Fruit fly (Drosophila melanogaster) whole organism, embryonic: ENCODE measurements around the gene CG42553.

Source experiments
- Asciz ChIP-seq: fragments of 200-800 bp; sonication (Bioruptor generic); optimal IDR thresholded peaks from 2 replicates; lab custom pipeline; 2017; ENCODE audit warnings: missing biosample characterization, mild to moderate bottlenecking, missing genetic modification characterization, missing genetic modification reagents
- Atf3 ChIP-seq: fragments of 200-800 bp; sonication (Bioruptor generic); optimal IDR thresholded peaks from 3 replicates; lab custom pipeline; 2016; ENCODE audit warnings: missing biosample characterization, missing genetic modification characterization
- CG10431 ChIP-seq: fragments of 200-800 bp; sonication (Bioruptor generic); optimal IDR thresholded peaks from 3 replicates; lab custom pipeline; 2018; ENCODE audit warnings: missing biosample characterization, mild to moderate bottlenecking, missing genetic modification characterization
- CG10543 ChIP-seq: fragments of 200-800 bp; sonication (Bioruptor generic); optimal IDR thresholded peaks from 3 replicates; lab custom pipeline; 2017; ENCODE audit warnings: missing biosample characterization, mild to moderate bottlenecking, missing genetic modification characterization, moderate library complexity
- CG11085 ChIP-seq: fragments of 200-800 bp; sonication (Bioruptor generic); IDR thresholded peaks from 2 replicates; pipeline ENCODE4 v1.3.6; 2022; ENCODE audit warnings: missing biosample characterization, missing genetic modification characterization
- CG15514 ChIP-seq: fragments of 200-800 bp; sonication (Bioruptor generic); optimal IDR thresholded peaks from 3 replicates; lab custom pipeline; 2017; ENCODE audit warnings: missing biosample characterization, missing genetic modification characterization, mild to moderate bottlenecking, moderate library complexity, missing genetic modification reagents
- CG16815 ChIP-seq: fragments of 200-800 bp; sonication (Bioruptor generic); optimal IDR thresholded peaks from 3 replicates; lab custom pipeline; 2017; ENCODE audit warnings: missing biosample characterization, mild to moderate bottlenecking, missing genetic modification characterization
- CG17829 ChIP-seq: fragments of 200-800 bp; optimal IDR thresholded peaks from 2 replicates; lab custom pipeline; 2019; ENCODE audit warnings: missing biosample characterization, mild to moderate bottlenecking, missing genetic modification characterization, moderate library complexity
- CG34422 ChIP-seq: fragments of 200-800 bp; sonication (Bioruptor generic); IDR thresholded peaks from 3 replicates; pipeline ENCODE4 v1.3.6; 2022; ENCODE audit warnings: missing biosample characterization, missing genetic modification characterization
- CG42726 ChIP-seq: fragments of 200-800 bp; sonication (Bioruptor generic); IDR thresholded peaks from 2 replicates; pipeline ENCODE4 v1.3.6; 2022; ENCODE audit warnings: missing biosample characterization, missing genetic modification characterization; ENCODE audit not compliant: partially characterized antibody
- CG7987 ChIP-seq: fragments of 200-800 bp; sonication (Bioruptor generic); optimal IDR thresholded peaks from 2 replicates; lab custom pipeline; 2018; ENCODE audit warnings: missing biosample characterization, mild to moderate bottlenecking, missing genetic modification characterization, moderate library complexity
- CG9876 ChIP-seq: fragments of 200-800 bp; sonication (Bioruptor generic); optimal IDR thresholded peaks from 2 replicates; lab custom pipeline; 2016; ENCODE audit warnings: missing biosample characterization, missing genetic modification characterization
- Chrac-16 ChIP-seq: fragments of 200-800 bp; sonication (Bioruptor generic); optimal IDR thresholded peaks from 3 replicates; lab custom pipeline; 2016; ENCODE audit warnings: missing biosample characterization, missing genetic modification characterization
- D19A ChIP-seq: fragments of 200-800 bp; optimal IDR thresholded peaks from 3 replicates; lab custom pipeline; 2019; ENCODE audit warnings: missing biosample characterization, mild to moderate bottlenecking, missing genetic modification characterization, moderate library complexity
- Dp ChIP-seq: fragments of 200-800 bp; sonication (Bioruptor generic); optimal IDR thresholded peaks from 2 replicates; lab custom pipeline; 2018; ENCODE audit warnings: missing biosample characterization, mild to moderate bottlenecking, missing genetic modification characterization, moderate library complexity
- Ets65A ChIP-seq: fragments of 200-800 bp; sonication (Bioruptor generic); peaks from one replicate; lab custom pipeline; 2016; ENCODE audit warnings: missing biosample characterization, missing genetic modification characterization
- HLH3B ChIP-seq: fragments of 200-800 bp; sonication (Bioruptor generic); IDR thresholded peaks from 2 replicates; pipeline ENCODE4 v1.3.6; 2022; ENCODE audit warnings: missing biosample characterization, missing genetic modification characterization
- Hr39 ChIP-seq: fragments of >200 bp; optimal IDR thresholded peaks from 2 replicates; lab custom pipeline; 2017
- Kr ChIP-seq: fragments of 200-800 bp; sonication (Bioruptor generic); optimal IDR thresholded peaks from 2 replicates; lab custom pipeline; 2017; ENCODE audit warnings: missing biosample characterization, mild to moderate bottlenecking, missing genetic modification characterization
- Med ChIP-seq: fragments of 200-800 bp; sonication (Bioruptor generic); peaks from one replicate; lab custom pipeline; 2016; ENCODE audit warnings: missing biosample characterization, missing genetic modification characterization, mild to moderate bottlenecking, inconsistent platforms, moderate library complexity
- Opbp ChIP-seq: fragments of 200-800 bp; sonication (Bioruptor generic); IDR thresholded peaks from 3 replicates; pipeline ENCODE4 v1.3.6; 2022; ENCODE audit warnings: missing biosample characterization, missing genetic modification characterization; ENCODE audit not compliant: partially characterized antibody
- Pdp1 ChIP-seq, 2 experiments: fragments of 200-800 bp; sonication (Bioruptor generic); optimal IDR thresholded peaks; 3 replicates each; lab custom pipeline; 2016; ENCODE audit warnings: missing biosample characterization in 2 of 2, missing genetic modification characterization in 2 of 2, mild to moderate bottlenecking in 1 of 2, moderate library complexity in 1 of 2
- Ptx1 ChIP-seq: fragments of 200-800 bp; sonication (Bioruptor generic); IDR thresholded peaks from 2 replicates; pipeline ENCODE4 v1.3.6; 2022; ENCODE audit warnings: missing biosample characterization, missing genetic modification characterization
- Ssrp ChIP-seq: fragments of 200-800 bp; sonication (Bioruptor generic); optimal IDR thresholded peaks from 2 replicates; lab custom pipeline; 2018; ENCODE audit warnings: missing biosample characterization, mild to moderate bottlenecking, missing genetic modification characterization, moderate library complexity
- aop ChIP-seq: fragments of 200-800 bp; sonication (Bioruptor generic); IDR thresholded peaks from 2 replicates; pipeline ENCODE4 v1.3.6; 2022; ENCODE audit warnings: missing biosample characterization, missing genetic modification characterization
- chif ChIP-seq, 2 experiments: fragments of 200-800 bp; sonication (Bioruptor generic); optimal IDR thresholded peaks; 3 replicates each; lab custom pipeline; 2016; ENCODE audit warnings: missing biosample characterization in 2 of 2, missing genetic modification characterization in 2 of 2
- crc ChIP-seq: fragments of 200-800 bp; sonication (Bioruptor generic); optimal IDR thresholded peaks from 2 replicates; lab custom pipeline; 2016; ENCODE audit warnings: missing biosample characterization, missing genetic modification characterization
- ftz-f1 ChIP-seq: fragments of 200-800 bp; sonication (Bioruptor generic); optimal IDR thresholded peaks from 2 replicates; lab custom pipeline; 2016; ENCODE audit warnings: missing biosample characterization, missing genetic modification characterization
- gfzf ChIP-seq: fragments of 200-800 bp; sonication (Bioruptor generic); optimal IDR thresholded peaks from 2 replicates; lab custom pipeline; 2016; ENCODE audit warnings: missing biosample characterization, mild to moderate bottlenecking, missing genetic modification characterization, moderate library complexity
- ham ChIP-seq: fragments of 200-800 bp; sonication (Bioruptor generic); IDR thresholded peaks from 2 replicates; pipeline ENCODE4 v1.3.6; 2022; ENCODE audit warnings: missing biosample characterization, missing genetic modification characterization
- lab ChIP-seq: fragments of 200-800 bp; sonication (Bioruptor generic); optimal IDR thresholded peaks from 3 replicates; lab custom pipeline; 2017; ENCODE audit warnings: missing biosample characterization, missing genetic modification characterization, mild to moderate bottlenecking, moderate library complexity, missing genetic modification reagents
- mld ChIP-seq: fragments of 200-800 bp; sonication (Bioruptor generic); IDR thresholded peaks from 3 replicates; pipeline ENCODE4 v1.3.6; 2022; ENCODE audit warnings: missing biosample characterization, missing genetic modification characterization; ENCODE audit not compliant: partially characterized antibody
- nom ChIP-seq: fragments of 200-800 bp; sonication (Bioruptor generic); optimal IDR thresholded peaks from 2 replicates; lab custom pipeline; 2017; ENCODE audit warnings: missing biosample characterization, missing genetic modification characterization, mild to moderate bottlenecking, moderate library complexity, missing genetic modification reagents
- onecut ChIP-seq: fragments of 200-800 bp; sonication (Bioruptor generic); IDR thresholded peaks from 2 replicates; pipeline ENCODE4 v1.3.6; 2022; ENCODE audit warnings: missing biosample characterization, missing genetic modification characterization
- org-1 ChIP-seq: fragments of 200-800 bp; sonication (Bioruptor generic); optimal IDR thresholded peaks from 2 replicates; lab custom pipeline; 2017; ENCODE audit warnings: missing biosample characterization, missing genetic modification characterization
- pita ChIP-seq: fragments of 200-800 bp; sonication (Bioruptor generic); optimal IDR thresholded peaks from 2 replicates; lab custom pipeline; 2017; ENCODE audit warnings: missing biosample characterization, mild to moderate bottlenecking, missing genetic modification characterization
- ranshi ChIP-seq: fragments of 200-800 bp; sonication (Bioruptor generic); IDR thresholded peaks from 2 replicates; pipeline ENCODE4 v1.3.6; 2022; ENCODE audit warnings: missing biosample characterization, missing genetic modification characterization
- sens ChIP-seq: fragments of 200-800 bp; sonication (Bioruptor generic); peaks from one replicate; lab custom pipeline; 2016; ENCODE audit warnings: missing biosample characterization, missing genetic modification characterization
- sima ChIP-seq: fragments of 200-800 bp; sonication (Bioruptor generic); optimal IDR thresholded peaks from 2 replicates; lab custom pipeline; 2016; ENCODE audit warnings: missing biosample characterization, missing genetic modification characterization
- sqz ChIP-seq: fragments of 200-800 bp; sonication (Bioruptor generic); optimal IDR thresholded peaks from 3 replicates; lab custom pipeline; 2018; ENCODE audit warnings: missing biosample characterization, mild to moderate bottlenecking, missing genetic modification characterization
- stc ChIP-seq: fragments of 200-800 bp; sonication (Bioruptor generic); IDR thresholded peaks from 2 replicates; pipeline ENCODE4 v1.3.6; 2022; ENCODE audit warnings: missing biosample characterization, missing genetic modification characterization
- trh ChIP-seq: fragments of 200-800 bp; sonication (Bioruptor generic); optimal IDR thresholded peaks from 2 replicates; lab custom pipeline; 2016; ENCODE audit warnings: missing biosample characterization, missing genetic modification characterization
- wek ChIP-seq: fragments of 200-800 bp; sonication (Bioruptor generic); optimal IDR thresholded peaks from 3 replicates; lab custom pipeline; 2018; ENCODE audit warnings: missing biosample characterization, mild to moderate bottlenecking, missing genetic modification characterization, moderate library complexity
- z ChIP-seq: fragments of 200-800 bp; sonication (Bioruptor generic); IDR thresholded peaks from 3 replicates; pipeline ENCODE4 v1.3.6; 2022; ENCODE audit warnings: missing biosample characterization, missing genetic modification characterization
- zf30C ChIP-seq: fragments of 200-800 bp; sonication (Bioruptor generic); optimal IDR thresholded peaks from 3 replicates; lab custom pipeline; 2018; ENCODE audit warnings: missing biosample characterization, mild to moderate bottlenecking, missing genetic modification characterization

CG42553 gene

dm6 chr3L:872389-872972 lies 38.6 kb downstream of the CG42553 start (continued):
- TF ChIP-seq CG42726 (GFP tag; lab: Robert Waterston, UW), result no peak
- TF ChIP-seq Kr, result no peak
- TF ChIP-seq CG10543 (GFP tag; lab: Kevin White, UChicago), result peak; percentile 26
- TF ChIP-seq pita (GFP tag; lab: Kevin White, UChicago), result no peak
- no peak for TF ChIP-seq CG11085 (GFP tag; lab: Robert Waterston, UW)
- no peak for TF ChIP-seq crc (GFP tag; lab: Kevin White, UChicago)
- TF ChIP-seq Hr39 (lab: Kevin White, UChicago), result no peak
- TF ChIP-seq onecut (GFP tag; lab: Robert Waterston, UW), result no peak
- no peak for TF ChIP-seq zf30C (GFP tag; lab: Kevin White, UChicago)
- TF ChIP-seq CG17829 (tag; lab: Kevin White, UChicago), result peak; percentile 45
- peak; percentile 30 for TF ChIP-seq lab (GFP tag; lab: Kevin White, UChicago)
- TF ChIP-seq stc (GFP tag; lab: Robert Waterston, UW), result no peak
- TF ChIP-seq ftz-f1 (GFP tag; lab: Kevin White, UChicago), result no peak
- TF ChIP-seq CG10431 (GFP tag; lab: Kevin White, UChicago), result no peak
- TF ChIP-seq Chrac-16 (GFP tag; lab: Kevin White, UChicago), result peak; percentile 42
- TF ChIP-seq CG15514 (GFP tag; lab: Kevin White, UChicago), result peak; percentile 26
- TF ChIP-seq Pdp1 (GFP tag; optimal IDR thresholded peaks at IDR 0.05; lab: Kevin White, UChicago), result peak; percentile 41 to 56
- no peak for TF ChIP-seq sima (GFP tag; lab: Kevin White, UChicago)
- no peak for TF ChIP-seq trh (GFP tag; lab: Kevin White, UChicago)
- TF ChIP-seq HLH3B (GFP tag; lab: Robert Waterston, UW), result no peak
- peak in 1 of 2 experiments; percentile 25 for TF ChIP-seq chif (GFP tag; optimal IDR thresholded peaks at IDR 0.05; lab: Kevin White, UChicago)
- TF ChIP-seq org-1 (GFP tag; lab: Kevin White, UChicago), result no peak
- no peak; the same call in 2 of the 3 replicates for TF ChIP-seq Opbp (GFP tag; lab: Robert Waterston, UW)
- TF ChIP-seq CG16815 (GFP tag; lab: Kevin White, UChicago), result no peak
- TF ChIP-seq aop, result no peak
- peak; percentile 13 for TF ChIP-seq Atf3 (GFP tag; lab: Kevin White, UChicago)
- peak; percentile 67 for TF ChIP-seq CG9876 (GFP tag; lab: Kevin White, UChicago)
- no peak for TF ChIP-seq sqz
- no peak for TF ChIP-seq nom
- TF ChIP-seq Ssrp (tag; lab: Kevin White, UChicago), result no peak
- no peak for TF ChIP-seq ham (GFP tag; lab: Robert Waterston, UW)
- TF ChIP-seq mld (GFP tag; lab: Robert Waterston, UW), result peak; percentile 74; the same call in 1 of the 3 replicates

DNA sequence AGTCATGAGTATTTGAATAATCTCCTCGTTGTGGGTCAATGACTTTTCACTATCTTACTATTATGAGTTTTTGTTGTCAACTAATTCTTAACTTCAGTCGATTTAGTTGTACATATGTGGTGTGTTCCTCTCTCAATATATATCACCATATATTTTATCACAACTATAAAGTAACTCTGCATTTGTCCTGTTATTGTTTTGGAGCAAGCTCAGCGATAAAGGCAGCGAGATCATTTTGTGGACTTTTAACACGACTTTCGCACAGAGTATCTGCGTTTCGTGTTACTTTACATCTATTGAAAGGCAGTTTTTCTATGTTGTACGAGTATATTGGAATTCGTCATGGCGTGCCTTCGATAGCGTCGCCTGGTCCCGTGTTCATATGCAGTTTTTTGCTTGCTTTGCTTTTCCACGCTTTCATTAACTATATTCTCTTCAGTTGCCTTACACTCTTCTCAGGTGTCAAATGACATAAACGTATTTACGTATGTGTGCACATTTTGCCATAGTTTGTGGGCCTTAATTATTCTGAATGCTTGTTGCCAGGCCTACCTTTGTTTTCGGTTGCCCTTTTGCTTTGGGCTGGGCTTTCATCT lies 41.6 kb downstream of the CG42553 start:
- TF ChIP-seq D19A (tag; lab: Kevin White, UChicago), result peak; percentile 89
- TF ChIP-seq sens (GFP tag; lab: Kevin White, UChicago), result peak; percentile 7
- TF ChIP-seq CG34422 (GFP tag; lab: Robert Waterston, UW), result no peak

- TF ChIP-seq gfzf (no peak), Med (peak; percentile 49), wek (GFP tag; lab: Kevin White, UChicago) (peak; percentile 69), z (0 out of 3 replicates have a peak, but pooled peaks have one; percentile 48), Ptx1 (no peak), Asciz (no peak), CG34422 (GFP tag; lab: Robert Waterston, UW) (0 out of 3 replicates have a peak, but pooled peaks have one; percentile 15), Dp (GFP tag; lab: Kevin White, UChicago) (no peak), lab (GFP tag; lab: Kevin White, UChicago) (peak; percentile 44), sens (GFP tag; lab: Kevin White, UChicago) (peak; percentile 56), Ets65A (GFP tag; lab: Kevin White, UChicago) (peak; percentile 88), CG7987 (GFP tag; lab: Kevin White, UChicago) (no peak), ranshi (GFP tag; lab: Robert Waterston, UW) (peak; percentile 27; the same call in 1 of the 2 replicates), HLH3B (GFP tag; lab: Robert Waterston, UW) (peak; percentile 5; the same call in 1 of the 2 replicates)
These were observed 42.2 kb downstream of the CG42553 start for dm6 chr3L:876087-876486.
